Worm (Caenorhabditis elegans): Measurements from ENCODE around the gene Y39F10A.3.
"Not testable (repeated sequence)": the region's sequence is repeated elsewhere in the genome, so short reads cannot be mapped to it uniquely, and the experiment has no call there.

Y39F10A.3 gene

ce11 chrII:782903-783302 is at the start of gene Y39F10A.3:
TSS of gene Y39F10A.3 (minus strand) at chrII:783003.
- TF ChIP-seq syd-9 (tag; optimal IDR thresholded peaks at IDR 0.05) (no peak), ztf-16 (tag; optimal IDR thresholded peaks at IDR 0.05) (no peak), npax-4 (tag; optimal IDR thresholded peaks at IDR 0.05) (no peak), ceh-9 (tag; optimal IDR thresholded peaks at IDR 0.05) (no peak), fkh-10 (GFP tag; optimal IDR thresholded peaks at IDR 0.05) (no peak), elt-4 (tag; optimal IDR thresholded peaks at IDR 0.05) (no peak), sox-4 (tag; optimal IDR thresholded peaks at IDR 0.05) (no peak), ceh-30 (tag; optimal IDR thresholded peaks at IDR 0.05) (no peak), lin-11 (tag; optimal IDR thresholded peaks at IDR 0.05) (no peak), ceh-6 (GFP tag; optimal IDR thresholded peaks at IDR 0.05) (no peak)

- TF ChIP-seq gmeb-2 (tag; optimal IDR thresholded peaks at IDR 0.05) (no peak), elt-2 (tag; optimal IDR thresholded peaks at IDR 0.05) (no peak), pha-2 (tag; optimal IDR thresholded peaks at IDR 0.05) (no peak), ttx-3 (tag; optimal IDR thresholded peaks at IDR 0.05) (no peak), hlh-13 (GFP tag; optimal IDR thresholded peaks at IDR 0.05) (no peak)
These were observed 42.7 kb upstream of the Y39F10A.3 start, which contains the start of gene F28A10.1 for ce11 chrII:825521-825920. TSS of gene F28A10.1 (plus strand) at chrII:825821.

- TF ChIP-seq sox-2 (GFP tag; IDR thresholded peaks at IDR 0.05) (no peak), pqm-1 (tag; optimal IDR thresholded peaks at IDR 0.05) (no peak), unc-86 (tag; optimal IDR thresholded peaks at IDR 0.05) (no peak)
These were observed 40.7 kb upstream of the Y39F10A.3 start, which contains the start of gene F46F5.10 for ce11 chrII:823529-823928. TSS of gene F46F5.10 (plus strand) at chrII:823829.

ce11 chrII:822730-823129 is 39.9 kb upstream of the Y39F10A.3 start, which contains the start of gene msrp-4:
TSS of gene msrp-4 (minus strand) at chrII:822830.
- not testable (repeated sequence) for TF ChIP-seq tbx-7 (tag; optimal IDR thresholded peaks at IDR 0.05); unc-3 (GFP tag; conservative IDR thresholded peaks at IDR 0.05); unc-3 (tag; optimal IDR thresholded peaks at IDR 0.05); ceh-48 (tag; optimal IDR thresholded peaks at IDR 0.05)

- TF ChIP-seq ama-1 (optimal IDR thresholded peaks at IDR 0.05) = no peak
- TF ChIP-seq pqm-1 (tag; optimal IDR thresholded peaks at IDR 0.05) = no peak
- no peak for TF ChIP-seq dmd-4 (tag; optimal IDR thresholded peaks at IDR 0.05; ENCODE audit: borderline replicate concordance)
- TF ChIP-seq che-1 (tag; optimal IDR thresholded peaks at IDR 0.05) = no peak
These were observed 38.7 kb upstream of the Y39F10A.3 start, which contains the start of gene F46F5.8 for ce11 chrII:821514-821913. TSS of gene F46F5.8 (minus strand) at chrII:821614.

ce11 chrII:820519-820918 is 37.7 kb upstream of the Y39F10A.3 start, which contains the start of gene F46F5.7:
TSS of gene F46F5.7 (minus strand) at chrII:820619.
- TF ChIP-seq elt-4 (tag; optimal IDR thresholded peaks at IDR 0.05) (no peak), gmeb-2 (tag; optimal IDR thresholded peaks at IDR 0.05) (no peak), mec-3 (tag; optimal IDR thresholded peaks at IDR 0.05; ENCODE audit: borderline replicate concordance) (no peak), ahr-1 (tag; optimal IDR thresholded peaks at IDR 0.05) (no peak), sox-2 (GFP tag; IDR thresholded peaks at IDR 0.05) (no peak), rnt-1 (tag; optimal IDR thresholded peaks at IDR 0.05) (no peak), npax-4 (tag; optimal IDR thresholded peaks at IDR 0.05) (no peak), ceh-2 (tag; optimal IDR thresholded peaks at IDR 0.05) (no peak), odd-2 (tag; optimal IDR thresholded peaks at IDR 0.05) (no peak), unc-55 (GFP tag; optimal IDR thresholded peaks at IDR 0.05) (no peak), sdc-2 (tag; optimal IDR thresholded peaks at IDR 0.05) (no peak), ceh-22 (tag; optimal IDR thresholded peaks at IDR 0.05) (no peak), C08G9.2 (tag; optimal IDR thresholded peaks at IDR 0.05) (no peak)

Measured in whole organism, late embryonic.